Worm (Caenorhabditis elegans): ENCODE measurements around the gene mif-2.

DNA sequence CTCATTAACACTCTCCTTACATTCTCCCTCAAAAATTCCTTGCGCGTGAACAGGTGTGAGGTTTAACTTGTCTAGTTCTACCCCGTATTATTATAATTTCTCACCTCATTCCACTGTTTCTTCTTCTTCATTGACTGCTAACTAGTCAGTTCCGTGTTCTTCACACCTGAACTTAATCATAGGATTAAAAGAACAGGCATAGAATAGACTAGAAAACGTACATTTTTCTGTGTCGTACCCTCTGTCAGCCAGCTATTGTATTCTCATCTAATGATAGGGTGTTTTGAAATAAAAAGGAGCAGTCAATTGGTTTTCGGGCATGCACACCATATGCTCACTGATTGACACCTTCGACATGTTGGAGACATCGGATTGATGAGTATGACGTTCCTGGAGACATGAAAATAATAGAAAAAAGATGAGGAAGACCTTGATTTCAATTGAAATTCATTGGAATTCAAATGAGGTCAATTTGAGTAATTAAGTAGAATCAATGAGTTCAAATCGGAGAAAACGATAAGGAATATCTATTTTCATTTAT, 30.8 kb downstream of the mif-2 start:
- no peak for TF ChIP-seq nhr-76 (tag; optimal IDR thresholded peaks at IDR 0.05)
- no peak for TF ChIP-seq lsy-2 (tag; optimal IDR thresholded peaks at IDR 0.05)
- no peak for TF ChIP-seq nhr-12 (tag; optimal IDR thresholded peaks at IDR 0.05)
- no peak for TF ChIP-seq elt-3 (tag; optimal IDR thresholded peaks at IDR 0.05)
- TF ChIP-seq nhr-237 (tag; optimal IDR thresholded peaks at IDR 0.05) = no peak
- TF ChIP-seq nhr-28 (tag; optimal IDR thresholded peaks at IDR 0.05) = no peak
- TF ChIP-seq mep-1 (tag; optimal IDR thresholded peaks at IDR 0.05) = no peak
- TF ChIP-seq pha-4 (tag; optimal IDR thresholded peaks at IDR 0.05) = no peak

All from whole organism, mixed stage, embryonic.